Worm (Caenorhabditis elegans): Measurements from ENCODE around the gene W01C8.5.
A peak's percentile ranks its signal among the peaks of the same experiment; 100 is the strongest.

The W01C8.5 gene

DNA sequence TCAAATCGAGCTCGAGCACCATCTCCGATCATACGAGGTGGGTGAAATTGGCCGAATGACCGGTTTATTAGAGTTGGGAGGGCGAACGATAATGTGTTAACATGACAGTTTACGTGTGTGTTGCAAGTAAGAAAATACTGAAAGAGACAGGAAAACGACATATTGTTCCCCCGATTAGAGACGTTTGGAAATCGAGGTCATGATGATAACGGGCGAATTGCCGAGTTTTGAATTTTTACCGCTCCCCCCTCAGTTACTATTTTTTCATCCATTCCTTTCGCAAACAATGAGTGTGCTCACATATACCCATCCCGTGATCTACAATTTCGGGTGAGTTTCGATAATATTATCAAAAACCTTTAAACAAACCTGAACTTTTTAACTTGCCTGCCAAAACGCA, 27.4 kb downstream of the W01C8.5 start:
- TF ChIP-seq irx-1 (tag; optimal IDR thresholded peaks at IDR 0.05): no peak
- no peak for TF ChIP-seq mef-2 (tag; optimal IDR thresholded peaks at IDR 0.05)
- no peak for TF ChIP-seq grh-1 (GFP tag; IDR thresholded peaks at IDR 0.05)
- TF ChIP-seq nhr-84 (tag; optimal IDR thresholded peaks at IDR 0.05): no peak
- TF ChIP-seq swsn-7 (tag; optimal IDR thresholded peaks at IDR 0.05): no peak
- no peak for TF ChIP-seq ceh-82 (tag; optimal IDR thresholded peaks at IDR 0.05)
- TF ChIP-seq zip-4 (GFP tag; optimal IDR thresholded peaks at IDR 0.05): no peak
- peak; percentile 69 for TF ChIP-seq elt-2 (tag; optimal IDR thresholded peaks at IDR 0.05)
- TF ChIP-seq efl-1 (optimal IDR thresholded peaks at IDR 0.05): no peak
- no peak for TF ChIP-seq efl-1 (GFP tag; optimal IDR thresholded peaks at IDR 0.05 in 1 of 2)
- peak; percentile 7 for TF ChIP-seq lin-14 (GFP tag; optimal IDR thresholded peaks at IDR 0.05)
- no peak for TF ChIP-seq lsy-2 (tag; optimal IDR thresholded peaks at IDR 0.05)

DNA sequence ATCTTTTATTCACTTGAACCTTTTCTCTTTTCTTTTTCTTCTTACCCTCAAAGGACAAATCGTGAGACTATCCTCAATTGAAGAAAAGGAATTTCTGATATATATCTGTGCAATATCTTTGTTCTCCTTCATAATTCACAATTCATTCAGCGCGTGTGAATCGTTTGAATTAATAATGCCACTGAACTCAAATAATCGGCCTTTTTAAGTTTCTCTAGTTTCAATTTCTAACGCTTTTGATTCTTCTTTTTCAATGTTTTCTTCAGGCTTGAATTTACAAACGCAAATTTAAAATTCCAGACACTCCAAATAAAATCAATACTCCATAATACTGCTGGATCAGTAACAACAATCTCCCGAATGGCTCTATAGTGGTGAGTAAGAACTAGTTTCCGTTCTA, 33.6 kb downstream of the W01C8.5 start, which contains the start of gene egl-13:
egl-13 (plus strand) TSS at position 301 of the 400 bp plus-strand sequence.
- TF ChIP-seq unc-130 (tag; optimal IDR thresholded peaks at IDR 0.05) (no peak), C16A3.4 (tag; optimal IDR thresholded peaks at IDR 0.05) (no peak), nhr-11 (tag; optimal IDR thresholded peaks at IDR 0.05) (no peak), nhr-19 (GFP tag; conservative IDR thresholded peaks at IDR 0.05) (no peak), sptf-1 (tag; optimal IDR thresholded peaks at IDR 0.05) (no peak), mab-9 (GFP tag; IDR thresholded peaks at IDR 0.05) (no peak), ceh-88 (GFP tag; IDR thresholded peaks at IDR 0.05) (no peak), skn-1 (tag; optimal IDR thresholded peaks at IDR 0.05) (no peak), nhr-71 (tag; optimal IDR thresholded peaks at IDR 0.05) (no peak), nhr-90 (tag; optimal IDR thresholded peaks at IDR 0.05; ENCODE audit: poor library complexity) (no peak), fos-1 (tag; optimal IDR thresholded peaks at IDR 0.05) (no peak), grh-1 (GFP tag; IDR thresholded peaks at IDR 0.05) (no peak)

DNA sequence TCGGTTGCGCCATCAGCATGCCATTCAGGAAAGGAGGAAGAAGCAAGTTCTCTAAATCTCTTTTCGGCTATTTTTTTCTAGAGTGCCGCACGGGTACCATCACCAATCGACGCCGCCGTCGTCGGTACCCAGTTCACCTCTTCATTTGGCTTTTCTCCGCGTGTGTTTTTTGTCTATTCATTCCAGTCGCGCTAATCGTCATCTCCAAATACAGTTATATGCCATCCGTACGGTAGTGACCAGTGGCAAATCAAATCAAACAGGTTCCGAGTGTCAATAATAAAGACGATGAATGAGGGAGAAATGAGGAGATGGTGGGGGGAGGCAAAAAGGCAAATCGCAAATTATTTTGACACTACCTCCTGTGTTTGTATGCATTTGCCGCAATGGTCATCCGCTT, 35.9 kb downstream of the W01C8.5 start:
- TF ChIP-seq pag-3 (tag; optimal IDR thresholded peaks at IDR 0.05; ENCODE audit: borderline replicate concordance, insufficient read depth) (peak; percentile 62), aly-2 (tag; optimal IDR thresholded peaks at IDR 0.05) (no peak), sup-37 (GFP tag; optimal IDR thresholded peaks at IDR 0.05) (no peak), dsc-1 (tag; optimal IDR thresholded peaks at IDR 0.05) (no peak), nhr-84 (tag; optimal IDR thresholded peaks at IDR 0.05) (no peak), F16B12.6 (tag; optimal IDR thresholded peaks at IDR 0.05) (no peak), C04F5.9 (tag; optimal IDR thresholded peaks at IDR 0.05) (no peak), ceh-90 (tag; optimal IDR thresholded peaks at IDR 0.05) (no peak), nhr-20 (tag; optimal IDR thresholded peaks at IDR 0.05) (no peak), efl-1 (optimal IDR thresholded peaks at IDR 0.05) (no peak), efl-1 (GFP tag; optimal IDR thresholded peaks at IDR 0.05 in 1 of 2) (peak in 1 of 2 experiments; percentile 28), Y116A8C.19 (tag; optimal IDR thresholded peaks at IDR 0.05; ENCODE audit: borderline replicate concordance) (no peak), nhr-76 (tag; optimal IDR thresholded peaks at IDR 0.05) (no peak), unc-30 (tag; optimal IDR thresholded peaks at IDR 0.05) (no peak), unc-86 (tag; optimal IDR thresholded peaks at IDR 0.05) (no peak), lin-14 (GFP tag; optimal IDR thresholded peaks at IDR 0.05) (peak; percentile 4), irx-1 (tag; optimal IDR thresholded peaks at IDR 0.05) (no peak), nhr-90 (tag; optimal IDR thresholded peaks at IDR 0.05; ENCODE audit: poor library complexity) (no peak), hpl-2 (GFP tag; optimal IDR thresholded peaks at IDR 0.05) (no peak)

DNA sequence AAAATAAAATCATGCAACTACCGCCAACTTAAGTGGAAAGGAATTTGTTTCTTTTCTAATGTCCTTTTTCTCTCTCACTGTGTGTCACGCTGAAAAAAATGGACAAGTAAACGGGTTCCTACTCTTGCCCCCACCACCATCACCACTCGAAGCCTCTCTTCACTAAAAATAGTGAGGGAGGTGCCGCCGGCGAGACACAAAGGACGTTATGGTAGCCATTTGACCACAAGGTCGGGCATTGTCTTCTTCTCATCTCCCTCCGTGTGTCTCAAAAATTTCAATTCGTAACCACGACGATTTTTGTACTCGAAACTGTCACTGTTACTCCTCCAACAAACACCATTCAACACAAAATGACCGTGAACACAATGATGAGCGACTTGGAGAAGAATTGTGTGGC, 37.5 kb downstream of the W01C8.5 start, which contains the start of gene T22B7.22:
T22B7.22 (plus strand) TSS at position 354 of the 400 bp plus-strand sequence.
- TF ChIP-seq snu-23 (GFP tag; optimal IDR thresholded peaks at IDR 0.05) (peak; percentile 65), elt-3 (tag; optimal IDR thresholded peaks at IDR 0.05) (peak in 1 of 6 experiments; percentile 3), nhr-71 (tag; optimal IDR thresholded peaks at IDR 0.05) (peak; percentile 44), mdl-1 (tag; optimal IDR thresholded peaks at IDR 0.05) (peak in 1 of 2 experiments; percentile 20), nhr-84 (tag; optimal IDR thresholded peaks at IDR 0.05) (no peak), fkh-4 (tag; optimal IDR thresholded peaks at IDR 0.05; ENCODE audit: borderline replicate concordance) (no peak), fos-1 (tag; optimal IDR thresholded peaks at IDR 0.05) (no peak), nhr-19 (GFP tag; conservative IDR thresholded peaks at IDR 0.05) (peak; percentile 31; the same call in 1 of the 2 replicates), dpl-1 (GFP tag; optimal IDR thresholded peaks at IDR 0.05) (no peak), isw-1 (GFP tag; IDR thresholded peaks at IDR 0.05) (no peak), lsy-2 (tag; optimal IDR thresholded peaks at IDR 0.05) (peak in 1 of 2 experiments; percentile 29), lin-14 (GFP tag; optimal IDR thresholded peaks at IDR 0.05) (peak; percentile 86), nhr-20 (tag; optimal IDR thresholded peaks at IDR 0.05) (peak; percentile 66), nhr-11 (tag; optimal IDR thresholded peaks at IDR 0.05) (no peak), ceh-8 (GFP tag; optimal IDR thresholded peaks at IDR 0.05) (peak; percentile 18), lin-35 (GFP tag; optimal IDR thresholded peaks at IDR 0.05) (peak in 1 of 2 experiments; percentile 32), grh-1 (GFP tag; IDR thresholded peaks at IDR 0.05) (peak; percentile 56), nhr-85 (tag) (peak; percentile 95), irx-1 (tag; optimal IDR thresholded peaks at IDR 0.05) (peak; percentile 14), nhr-90 (tag; optimal IDR thresholded peaks at IDR 0.05; ENCODE audit: poor library complexity) (peak; percentile 20), lir-3 (tag; optimal IDR thresholded peaks at IDR 0.05; ENCODE audit: poor library complexity) (no peak), mab-9 (GFP tag; IDR thresholded peaks at IDR 0.05) (no peak)

Measured in whole organism, L1 larva.